Comparison of ENCODE assay signal across 1 fruit fly cellular context in the genomic region with DNA sequence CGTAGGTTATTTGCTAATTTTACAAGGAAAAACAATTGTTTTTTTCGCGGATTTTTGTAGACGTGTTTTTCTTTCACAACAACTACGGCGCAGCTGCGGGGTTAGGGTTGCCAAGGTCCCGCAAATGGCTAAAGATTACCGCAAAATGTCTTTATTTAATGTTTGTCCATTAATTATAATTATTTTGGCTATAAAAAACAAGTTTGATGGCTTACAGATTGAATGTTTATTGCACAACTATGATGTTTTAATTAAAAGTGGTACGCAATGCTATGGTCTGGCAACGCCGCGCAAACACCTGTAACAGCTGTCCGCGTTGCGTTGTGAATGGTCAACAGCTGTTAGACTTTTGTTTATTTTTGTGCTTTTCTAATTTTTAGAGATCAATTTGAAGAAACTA.
TF ChIP-seq lines count a peak whose summit lies in the region.

No protein-coding gene starts in this region.

TF ChIP-seq in whole organism, embryonic, 481 proteins besides CTCF, POLR2A, EP300 and RAD21 (continued from another document):
- no peak for TF ChIP-seq crol (GFP tag; IDR thresholded peaks at IDR 0.05; lab: Robert Waterston, UW)
- TF ChIP-seq CG14667 (GFP tag; IDR thresholded peaks at IDR 0.05; lab: Robert Waterston, UW), result peak; percentile 58
- peak; percentile 71 for TF ChIP-seq CG13894 (tag; optimal IDR thresholded peaks at IDR 0.05; lab: Kevin White, UChicago)
- peak; percentile 6 for TF ChIP-seq emc (GFP tag; optimal IDR thresholded peaks at IDR 0.05; lab: Kevin White, UChicago)
- TF ChIP-seq CG15011 (GFP tag; optimal IDR thresholded peaks at IDR 0.05; lab: Kevin White, UChicago), result peak; percentile 16
- TF ChIP-seq org-1 (GFP tag; optimal IDR thresholded peaks at IDR 0.05; lab: Kevin White, UChicago), result no peak
- peak; percentile 23 for TF ChIP-seq CG9797 (GFP tag; optimal IDR thresholded peaks at IDR 0.05; lab: Kevin White, UChicago)
- TF ChIP-seq lab (GFP tag; optimal IDR thresholded peaks at IDR 0.05; lab: Kevin White, UChicago), result peak; percentile 81
- no peak for TF ChIP-seq Mrtf (GFP tag; IDR thresholded peaks at IDR 0.05; lab: Robert Waterston, UW)
TF ChIP-seq in whole organism, embryonic: peak in this region for 341.
